Worm (Caenorhabditis elegans) whole organism, mixed stage, embryonic: ENCODE results near the gene moa-1.
A peak's percentile ranks its signal among the peaks of the same experiment; 100 is the strongest.

ENCODE experiments used
- M03D4.4 ChIP-seq: sonication (generic microtip); optimal IDR thresholded peaks from 2 replicates; lab custom pipeline; 2017; ENCODE audit warnings: mild to moderate bottlenecking, missing genetic modification characterization, missing compliant biosample characterization
- bed-3 ChIP-seq: fragments of 200-800 bp; sonication (Bioruptor generic); optimal IDR thresholded peaks from 3 replicates; lab custom pipeline; 2018; ENCODE audit warnings: mild to moderate bottlenecking, missing genetic modification characterization, moderate library complexity, missing compliant biosample characterization
- blmp-1 ChIP-seq: fragments of 150-350 bp; optimal IDR thresholded peaks from 2 replicates; lab custom pipeline; 2014; ENCODE audit warnings: missing biosample characterization, missing genetic modification characterization
- ceh-39 ChIP-seq: fragments of 150-350 bp; optimal IDR thresholded peaks from 2 replicates; lab custom pipeline; 2014; ENCODE audit warnings: missing biosample characterization, missing genetic modification characterization
- ceh-43 ChIP-seq: fragments of 200-800 bp; sonication (Bioruptor generic); optimal IDR thresholded peaks from 2 replicates; lab custom pipeline; 2018; ENCODE audit warnings: mild to moderate bottlenecking, missing genetic modification characterization, moderate library complexity, missing compliant biosample characterization
- ceh-83 ChIP-seq: fragments of 200-800 bp; sonication (Bioruptor generic); optimal IDR thresholded peaks from 2 replicates; lab custom pipeline; 2018; ENCODE audit warnings: mild to moderate bottlenecking, missing genetic modification characterization, missing compliant biosample characterization
- ces-1 ChIP-seq: fragments of 150-350 bp; optimal IDR thresholded peaks from 2 replicates; lab custom pipeline; 2014; ENCODE audit warnings: missing biosample characterization, missing genetic modification reagents, missing genetic modification characterization
- cnd-1 ChIP-seq: fragments of 200-800 bp; sonication (Bioruptor generic); optimal IDR thresholded peaks from 2 replicates; lab custom pipeline; 2018; ENCODE audit warnings: mild to moderate bottlenecking, missing genetic modification characterization, missing compliant biosample characterization
- drap-1 ChIP-seq: fragments of 200-800 bp; sonication (Bioruptor generic); optimal IDR thresholded peaks from 3 replicates; lab custom pipeline; 2018; ENCODE audit warnings: mild to moderate bottlenecking, missing genetic modification characterization, missing compliant biosample characterization
- elt-1 ChIP-seq: sonication (generic microtip); optimal IDR thresholded peaks from 2 replicates; lab custom pipeline; 2017; ENCODE audit warnings: missing genetic modification characterization, mild to moderate bottlenecking, missing compliant biosample characterization, antibody characterized with exemption, moderate library complexity, borderline replicate concordance; ENCODE audit not compliant: insufficient read depth
- elt-3 ChIP-seq: fragments of 150-350 bp; optimal IDR thresholded peaks from 2 replicates; lab custom pipeline; 2014; ENCODE audit warnings: missing biosample characterization, missing genetic modification characterization
- flh-1 ChIP-seq: fragments of 200-800 bp; sonication (Bioruptor generic); optimal IDR thresholded peaks from 2 replicates; lab custom pipeline; 2018; ENCODE audit warnings: mild to moderate bottlenecking, missing genetic modification characterization, moderate library complexity, missing compliant biosample characterization
- ham-2 ChIP-seq: fragments of 200-800 bp; sonication (Bioruptor generic); optimal IDR thresholded peaks from 2 replicates; lab custom pipeline; 2018; ENCODE audit warnings: mild to moderate bottlenecking, missing genetic modification characterization, missing compliant biosample characterization
- hlh-1 ChIP-seq: fragments of 150-350 bp; optimal IDR thresholded peaks from 2 replicates; lab custom pipeline; 2014; ENCODE audit warnings: missing biosample characterization, missing genetic modification reagents, missing genetic modification characterization
- lin-13 ChIP-seq: fragments of 150-350 bp; optimal IDR thresholded peaks from 2 replicates; lab custom pipeline; 2014; ENCODE audit warnings: missing biosample characterization, missing genetic modification characterization
- lin-32 ChIP-seq: fragments of 200-800 bp; sonication (Bioruptor generic); optimal IDR thresholded peaks from 2 replicates; lab custom pipeline; 2018; ENCODE audit warnings: mild to moderate bottlenecking, missing genetic modification characterization, missing compliant biosample characterization
- lsy-2 ChIP-seq: fragments of 150-350 bp; optimal IDR thresholded peaks from 2 replicates; lab custom pipeline; 2014; ENCODE audit warnings: missing biosample characterization, missing genetic modification characterization
- mab-5 ChIP-seq: fragments of 150-350 bp; optimal IDR thresholded peaks from 2 replicates; lab custom pipeline; 2014; ENCODE audit warnings: missing biosample characterization, missing genetic modification characterization
- mep-1 ChIP-seq: fragments of 150-350 bp; optimal IDR thresholded peaks from 2 replicates; lab custom pipeline; 2017; ENCODE audit warnings: missing biosample characterization, missing genetic modification reagents, missing genetic modification characterization, inconsistent platforms
- mls-2 ChIP-seq: sonication (generic microtip); optimal IDR thresholded peaks from 2 replicates; lab custom pipeline; 2016; ENCODE audit warnings: mild to moderate bottlenecking, missing genetic modification characterization, moderate library complexity, missing compliant biosample characterization
- nhr-12 ChIP-seq: fragments of 150-350 bp; optimal IDR thresholded peaks from 2 replicates; lab custom pipeline; 2014; ENCODE audit warnings: missing biosample characterization, missing genetic modification characterization
- nhr-2 ChIP-seq: fragments of 150-350 bp; optimal IDR thresholded peaks from 2 replicates; lab custom pipeline; 2014; ENCODE audit warnings: missing biosample characterization, missing genetic modification characterization
- nhr-237 ChIP-seq: fragments of 150-350 bp; optimal IDR thresholded peaks from 2 replicates; lab custom pipeline; 2014; ENCODE audit warnings: missing biosample characterization, missing genetic modification characterization
- nhr-28 ChIP-seq: fragments of 150-350 bp; optimal IDR thresholded peaks from 2 replicates; lab custom pipeline; 2014; ENCODE audit warnings: missing biosample characterization, missing genetic modification characterization
- nhr-76 ChIP-seq: sonication (generic microtip); optimal IDR thresholded peaks from 2 replicates; lab custom pipeline; 2017; ENCODE audit warnings: missing biosample characterization, missing genetic modification characterization
- pha-4 ChIP-seq: fragments of 150-350 bp; optimal IDR thresholded peaks from 2 replicates; lab custom pipeline; 2018; ENCODE audit warnings: missing biosample characterization, missing genetic modification reagents, missing genetic modification characterization
- sem-2 ChIP-seq: fragments of 200-800 bp; sonication (Bioruptor generic); optimal IDR thresholded peaks from 2 replicates; lab custom pipeline; 2018; ENCODE audit warnings: mild to moderate bottlenecking, missing genetic modification characterization, missing compliant biosample characterization
- snpc-4 ChIP-seq: fragments of 150-350 bp; optimal IDR thresholded peaks from 2 replicates; lab custom pipeline; 2014; ENCODE audit warnings: missing biosample characterization, missing genetic modification characterization
- sptf-1 ChIP-seq: sonication (generic microtip); optimal IDR thresholded peaks from 2 replicates; lab custom pipeline; 2017; ENCODE audit warnings: mild to moderate bottlenecking, missing genetic modification characterization, moderate library complexity, missing compliant biosample characterization
- tbx-8 ChIP-seq: fragments of 200-800 bp; sonication (Bioruptor generic); optimal IDR thresholded peaks from 2 replicates; lab custom pipeline; 2018; ENCODE audit warnings: mild to moderate bottlenecking, missing genetic modification characterization, moderate library complexity, missing compliant biosample characterization
- unc-120 ChIP-seq: sonication (generic microtip); optimal IDR thresholded peaks from 2 replicates; lab custom pipeline; 2017; ENCODE audit warnings: missing genetic modification characterization, missing compliant biosample characterization; ENCODE audit not compliant: poor library complexity, severe bottlenecking
- unc-39 ChIP-seq: fragments of 150-350 bp; optimal IDR thresholded peaks from 2 replicates; lab custom pipeline; 2014; ENCODE audit warnings: missing biosample characterization, missing genetic modification characterization
- unc-62 ChIP-seq: fragments of 150-350 bp; optimal IDR thresholded peaks from 2 replicates; lab custom pipeline; 2014; ENCODE audit warnings: missing biosample characterization, missing genetic modification reagents, missing genetic modification characterization
- zip-8 ChIP-seq: fragments of 150-350 bp; optimal IDR thresholded peaks from 2 replicates; lab custom pipeline; 2014; ENCODE audit warnings: missing biosample characterization, missing genetic modification characterization
- ztf-11 ChIP-seq: fragments of 150-350 bp; optimal IDR thresholded peaks from 2 replicates; lab custom pipeline; 2014; ENCODE audit warnings: missing biosample characterization, missing genetic modification characterization

moa-1 gene

DNA sequence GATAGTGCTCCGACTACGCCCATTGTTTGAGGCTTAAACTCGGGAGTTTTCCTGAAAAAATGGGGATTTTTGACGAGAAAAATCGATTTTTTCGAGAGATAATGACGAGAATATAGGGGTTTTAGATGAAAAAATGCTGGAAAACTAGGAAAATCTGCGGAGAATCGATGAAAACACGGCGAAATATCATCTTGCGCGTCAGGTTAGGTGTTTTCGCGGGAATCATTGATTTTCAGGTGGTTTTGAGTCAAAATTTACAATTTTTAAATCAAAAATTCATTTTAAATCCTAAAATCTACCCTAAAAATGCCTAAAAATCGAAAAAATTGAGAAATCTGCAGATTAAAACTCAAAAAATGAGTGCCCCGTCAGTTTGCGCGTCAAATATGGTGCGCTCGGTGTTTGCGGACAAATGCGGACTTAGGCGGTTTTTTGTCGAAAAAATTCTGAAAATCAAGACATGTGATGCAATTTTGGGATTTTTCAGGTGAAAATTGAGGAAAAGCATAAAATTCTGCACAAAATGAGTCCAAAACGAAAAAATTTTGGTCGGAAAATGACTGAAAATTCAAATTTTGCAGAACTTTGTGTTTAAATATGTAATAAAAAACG, 7.7 kb downstream of the moa-1 start, which contains the start of gene mboa-6:
Gene mboa-6 (minus strand): TSS at position 51 of the 612 bp plus-strand sequence.
- TF ChIP-seq tbx-8 (GFP tag; lab: Kevin White, UChicago) (no peak), unc-120 (peak; percentile 1), mep-1 (tag; lab: Kevin White, UChicago) (peak; percentile 21), mls-2 (tag; lab: Kevin White, UChicago) (peak; percentile 10)

ce11 chrIII:1955520-1956095, 14.1 kb downstream of the moa-1 start:
- TF ChIP-seq nhr-2, result no peak
- TF ChIP-seq ces-1 (GFP tag; lab: Kevin White, UChicago), result no peak
- no peak for TF ChIP-seq lin-32 (GFP tag; lab: Kevin White, UChicago)
- no peak for TF ChIP-seq ham-2 (GFP tag; lab: Kevin White, UChicago)
- no peak for TF ChIP-seq pha-4 (tag; lab: Kevin White, UChicago)
- TF ChIP-seq nhr-76, result no peak
- no peak for TF ChIP-seq tbx-8 (GFP tag; lab: Kevin White, UChicago)
- TF ChIP-seq lsy-2 (tag; lab: Kevin White, UChicago), result no peak
- no peak for TF ChIP-seq nhr-28 (tag; lab: Kevin White, UChicago)
- TF ChIP-seq M03D4.4, result no peak
- TF ChIP-seq cnd-1 (tag; lab: Kevin White, UChicago), result no peak
- no peak for TF ChIP-seq bed-3 (GFP tag; lab: Kevin White, UChicago)
- no peak for TF ChIP-seq blmp-1 (tag; lab: Kevin White, UChicago)
- no peak for TF ChIP-seq snpc-4
- no peak for TF ChIP-seq drap-1 (GFP tag; lab: Kevin White, UChicago)
- no peak for TF ChIP-seq mep-1 (tag; lab: Kevin White, UChicago)
- TF ChIP-seq zip-8 (tag; lab: Kevin White, UChicago), result no peak
- TF ChIP-seq flh-1 (GFP tag; lab: Kevin White, UChicago), result no peak
- TF ChIP-seq, all 35 proteins: peak for 0

DNA sequence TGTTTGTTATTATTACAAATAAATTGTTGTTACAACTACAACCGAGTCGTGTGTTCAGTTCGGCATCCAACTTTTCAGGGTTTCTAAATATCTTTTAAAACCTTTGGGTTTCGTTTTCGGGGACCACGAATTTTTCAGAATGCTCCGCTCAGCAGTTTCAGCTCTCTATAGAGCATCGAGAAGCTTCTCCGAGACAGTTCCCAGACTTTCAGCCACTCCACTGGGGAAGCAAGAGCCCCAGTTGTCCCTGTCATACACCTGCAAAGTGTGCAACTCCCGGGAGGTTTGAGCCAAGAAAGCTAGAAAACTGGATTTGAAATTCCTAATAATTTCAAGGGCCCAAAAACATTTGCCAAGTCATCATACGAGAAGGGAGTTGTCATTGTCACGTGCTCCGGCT, 18.3 kb downstream of the moa-1 start, which contains the start of gene F53A3.7:
Gene F53A3.7 (plus strand): TSS at position 139 of the 400 bp plus-strand sequence.
- no peak for TF ChIP-seq lin-32 (GFP tag; lab: Kevin White, UChicago)
- TF ChIP-seq nhr-76, result no peak
- no peak for TF ChIP-seq bed-3 (GFP tag; lab: Kevin White, UChicago)
- TF ChIP-seq hlh-1 (tag; lab: Kevin White, UChicago), result no peak
- no peak for TF ChIP-seq pha-4 (tag; lab: Kevin White, UChicago)
- TF ChIP-seq tbx-8 (GFP tag; lab: Kevin White, UChicago), result no peak

DNA sequence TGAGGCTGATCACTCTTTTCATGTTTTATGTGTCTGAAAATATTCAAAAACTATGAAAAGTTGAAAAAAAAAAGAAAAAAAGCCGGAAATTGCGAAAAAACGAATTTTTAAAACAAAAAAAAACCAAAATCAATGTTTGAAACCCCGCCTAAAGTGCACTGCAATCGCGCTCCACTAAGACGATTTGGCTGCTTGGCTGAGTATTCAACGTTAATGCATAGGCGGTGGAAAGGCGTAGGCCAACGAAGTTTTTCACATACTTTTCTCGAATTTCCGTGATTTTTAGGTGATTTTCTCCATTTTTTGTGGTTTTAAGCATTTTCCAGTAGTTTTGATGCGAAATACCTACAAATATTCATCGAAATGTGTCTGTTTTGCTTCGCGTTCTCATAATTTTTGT, 19.5 kb downstream of the moa-1 start, which contains the start of the genes polh-1 and rps-22:
Gene polh-1 (minus strand): TSS at position 34 of the 400 bp plus-strand sequence.
Gene rps-22 (plus strand): TSS at position 300 of the 400 bp plus-strand sequence.
- TF ChIP-seq sem-2 (GFP tag; lab: Kevin White, UChicago), result no peak
- TF ChIP-seq mep-1 (tag; lab: Kevin White, UChicago), result peak; percentile 98
- peak; percentile 19 for TF ChIP-seq elt-3
- no peak for TF ChIP-seq snpc-4
- peak; percentile 16 for TF ChIP-seq drap-1 (GFP tag; lab: Kevin White, UChicago)
- peak; percentile 94 for TF ChIP-seq pha-4 (tag; lab: Kevin White, UChicago)
- no peak for TF ChIP-seq unc-39 (tag; lab: Kevin White, UChicago)
- no peak for TF ChIP-seq unc-120
- TF ChIP-seq nhr-28 (tag; lab: Kevin White, UChicago), result no peak
- TF ChIP-seq ceh-39 (tag; lab: Kevin White, UChicago), result peak; percentile 81
- TF ChIP-seq nhr-2, result peak; percentile 23
- TF ChIP-seq flh-1 (GFP tag; lab: Kevin White, UChicago), result no peak
- TF ChIP-seq lin-13 (tag; lab: Kevin White, UChicago), result peak; percentile 97
- peak; percentile 90 for TF ChIP-seq nhr-237 (tag; lab: Kevin White, UChicago)
- no peak for TF ChIP-seq blmp-1 (tag; lab: Kevin White, UChicago)
- no peak for TF ChIP-seq tbx-8 (GFP tag; lab: Kevin White, UChicago)
- peak; percentile 23 for TF ChIP-seq cnd-1 (tag; lab: Kevin White, UChicago)
- TF ChIP-seq lin-32 (GFP tag; lab: Kevin White, UChicago), result no peak
- no peak for TF ChIP-seq ceh-43 (GFP tag; lab: Kevin White, UChicago)
- no peak for TF ChIP-seq bed-3 (GFP tag; lab: Kevin White, UChicago)
- TF ChIP-seq lsy-2 (tag; lab: Kevin White, UChicago), result peak; percentile 90
- TF ChIP-seq unc-62 (GFP tag; lab: Kevin White, UChicago), result peak; percentile 53
- TF ChIP-seq nhr-12 (tag; lab: Kevin White, UChicago), result no peak
- TF ChIP-seq zip-8 (tag; lab: Kevin White, UChicago), result no peak
- no peak for TF ChIP-seq elt-1 (tag; lab: Kevin White, UChicago)
- TF ChIP-seq sptf-1 (tag; lab: Kevin White, UChicago), result peak; percentile 75
- TF ChIP-seq mab-5 (tag; lab: Kevin White, UChicago), result peak; percentile 49
- peak; percentile 85 for TF ChIP-seq ces-1 (GFP tag; lab: Kevin White, UChicago)
- TF ChIP-seq M03D4.4, result peak; percentile 33
- TF ChIP-seq ceh-83 (GFP tag; lab: Kevin White, UChicago), result peak; percentile 52
- TF ChIP-seq hlh-1 (tag; lab: Kevin White, UChicago), result peak; percentile 77
- TF ChIP-seq ham-2 (GFP tag; lab: Kevin White, UChicago), result no peak
- no peak for TF ChIP-seq nhr-76
- no peak for TF ChIP-seq mls-2 (tag; lab: Kevin White, UChicago)
- TF ChIP-seq ztf-11 (tag; lab: Kevin White, UChicago), result no peak
